Fruit fly (Drosophila melanogaster): ENCODE data around the gene Vtld.

The Vtld gene

DNA sequence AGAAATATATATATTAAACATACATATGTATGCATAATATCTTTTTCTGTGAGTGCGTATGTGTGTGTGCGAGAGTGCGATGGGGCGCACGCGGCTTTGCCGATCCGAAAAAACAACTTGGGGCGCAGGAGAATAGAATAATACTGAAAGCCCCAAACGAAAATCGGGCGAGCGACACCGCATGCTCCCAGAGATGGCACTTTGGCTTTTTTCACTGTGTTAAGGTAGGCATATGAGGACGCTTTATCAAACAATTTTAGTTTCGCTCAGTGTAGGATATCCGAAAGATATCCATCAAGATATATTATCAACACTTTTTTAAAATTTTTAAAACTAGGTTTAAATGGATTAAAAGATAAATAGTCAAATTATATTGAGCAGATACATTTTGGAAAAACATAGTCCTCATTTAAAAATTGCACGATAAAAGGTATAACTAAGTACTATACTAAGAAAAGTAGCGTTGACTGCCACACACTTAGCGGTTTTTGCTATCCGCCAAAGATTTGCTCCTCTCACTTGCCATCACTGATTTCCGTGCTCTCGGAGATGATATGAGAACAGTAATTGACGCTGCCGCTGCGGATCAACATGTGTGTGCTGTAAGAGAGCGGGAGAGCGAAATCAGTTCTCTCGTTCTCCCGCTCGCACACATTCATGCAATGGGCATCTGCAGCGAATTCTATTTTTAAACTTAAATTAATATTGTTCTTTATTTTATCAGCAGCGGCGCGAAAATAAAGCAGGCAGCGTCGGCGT is 30.9 kb downstream of the Vtld start (continued):
- no peak for TF ChIP-seq CG9797 (GFP tag; optimal IDR thresholded peaks at IDR 0.05)
- peak; percentile 60 for TF ChIP-seq jing (GFP tag; optimal IDR thresholded peaks at IDR 0.05)
- TF ChIP-seq Dll (GFP tag; IDR thresholded peaks at IDR 0.05; ENCODE audit: partially characterized antibody), result no peak
- 0 out of 2 replicates have a peak, but pooled peaks have one; percentile 15 for TF ChIP-seq MBD-R2 (GFP tag; IDR thresholded peaks at IDR 0.05)
- no peak for TF ChIP-seq CG7963 (GFP tag; IDR thresholded peaks at IDR 0.05; ENCODE audit: partially characterized antibody)
- TF ChIP-seq pros (GFP tag; optimal IDR thresholded peaks at IDR 0.05), result no peak
- TF ChIP-seq CG12299 (tag; optimal IDR thresholded peaks at IDR 0.05), result no peak
- TF ChIP-seq prd (optimal IDR thresholded peaks at IDR 0.05), result no peak
- TF ChIP-seq prd (GFP tag; IDR thresholded peaks at IDR 0.05), result peak; percentile 70; the same call in 2 of the 3 replicates
- peak; percentile 33 for TF ChIP-seq CG17802 (tag; optimal IDR thresholded peaks at IDR 0.05)
- peak; percentile 68 for TF ChIP-seq CG9727 (GFP tag; optimal IDR thresholded peaks at IDR 0.05)
- TF ChIP-seq CG10321 (GFP tag; IDR thresholded peaks at IDR 0.05), result no peak
- peak; percentile 40 for TF ChIP-seq CG12744 (GFP tag; optimal IDR thresholded peaks at IDR 0.05)
- TF ChIP-seq trem (tag; optimal IDR thresholded peaks at IDR 0.05), result peak; percentile 28
- TF ChIP-seq sr (GFP tag; IDR thresholded peaks at IDR 0.05), result no peak
- peak; percentile 99 for TF ChIP-seq Sry-β (GFP tag; optimal IDR thresholded peaks at IDR 0.05)
- no peak for TF ChIP-seq onecut (GFP tag; IDR thresholded peaks at IDR 0.05)
- peak; percentile 78 for TF ChIP-seq Tbp (GFP tag; optimal IDR thresholded peaks at IDR 0.05)
- TF ChIP-seq Aef1 (GFP tag; IDR thresholded peaks at IDR 0.05), result peak; percentile 33; the same call in 1 of the 3 replicates
- no peak for TF ChIP-seq vnd (GFP tag; IDR thresholded peaks at IDR 0.05; ENCODE audit: partially characterized antibody)
- TF ChIP-seq klu (GFP tag; IDR thresholded peaks at IDR 0.05), result peak; percentile 52; the same call in 1 of the 2 replicates
- TF ChIP-seq BtbVII (GFP tag; optimal IDR thresholded peaks at IDR 0.05), result no peak
- TF ChIP-seq cwo (GFP tag; optimal IDR thresholded peaks at IDR 0.05), result peak; percentile 64
- no peak for TF ChIP-seq CG14667 (GFP tag; IDR thresholded peaks at IDR 0.05)
- TF ChIP-seq gce (GFP tag; IDR thresholded peaks at IDR 0.05), result no peak
- TF ChIP-seq wor (GFP tag; IDR thresholded peaks at IDR 0.05), result 0 out of 2 replicates have a peak, but pooled peaks have one; percentile 24
- peak; percentile 60 for TF ChIP-seq CHES-1-like (GFP tag; optimal IDR thresholded peaks at IDR 0.05)
- TF ChIP-seq CG1233 (GFP tag; optimal IDR thresholded peaks at IDR 0.05), result peak; percentile 22
- peak; percentile 47 for TF ChIP-seq CG30431 (GFP tag; optimal IDR thresholded peaks at IDR 0.05)
- TF ChIP-seq CG7786 (GFP tag; optimal IDR thresholded peaks at IDR 0.05), result peak; percentile 62
- no peak for TF ChIP-seq CkIIα-i1 (GFP tag; IDR thresholded peaks at IDR 0.05)
- TF ChIP-seq NFAT (GFP tag; IDR thresholded peaks at IDR 0.05), result peak; percentile 29; the same call in 1 of the 2 replicates
- peak; percentile 45 for TF ChIP-seq CG13296 (GFP tag; optimal IDR thresholded peaks at IDR 0.05)
- peak; percentile 58 for TF ChIP-seq lab (GFP tag; optimal IDR thresholded peaks at IDR 0.05)
- no peak for TF ChIP-seq H2.0 (GFP tag; IDR thresholded peaks at IDR 0.05)
- 0 out of 2 replicates have a peak, but pooled peaks have one; percentile 22 for TF ChIP-seq CG4360 (GFP tag; IDR thresholded peaks at IDR 0.05)
- TF ChIP-seq pb (GFP tag; optimal IDR thresholded peaks at IDR 0.05), result no peak
- peak; percentile 24 for TF ChIP-seq CG1647 (GFP tag; optimal IDR thresholded peaks at IDR 0.05)
- no peak for TF ChIP-seq Lim3 (GFP tag; IDR thresholded peaks at IDR 0.05)
- TF ChIP-seq dm (GFP tag; optimal IDR thresholded peaks at IDR 0.05), result peak; percentile 69
- peak; percentile 6 for TF ChIP-seq NC2α (GFP tag; optimal IDR thresholded peaks at IDR 0.05)
- TF ChIP-seq CG2120 (GFP tag; optimal IDR thresholded peaks at IDR 0.05), result peak; percentile 87
- TF ChIP-seq Max (GFP tag; optimal IDR thresholded peaks at IDR 0.05), result peak; percentile 68
- TF ChIP-seq CG4282 (GFP tag; optimal IDR thresholded peaks at IDR 0.05), result no peak
- peak; percentile 13 for TF ChIP-seq Hmx (GFP tag; optimal IDR thresholded peaks at IDR 0.05)
- TF ChIP-seq toy (GFP tag; IDR thresholded peaks at IDR 0.05), result no peak
- peak; percentile 14 for TF ChIP-seq HLHmδ (GFP tag; optimal IDR thresholded peaks at IDR 0.05)
- TF ChIP-seq Hr51 (GFP tag; optimal IDR thresholded peaks at IDR 0.05), result peak; percentile 14 to 69
- peak; percentile 71 for TF ChIP-seq CG3281 (GFP tag; optimal IDR thresholded peaks at IDR 0.05)

All from whole organism, embryonic.